Fruit fly (Drosophila melanogaster): ENCODE measurements around the gene CG7049.

CG7049 gene

dm6 chr3L:131998-132693, 43.9 kb downstream of the CG7049 start (continued):
- TF ChIP-seq CG11085 (GFP tag; IDR thresholded peaks at IDR 0.05): no peak
- peak; percentile 15 for TF ChIP-seq dmrt99B (tag; optimal IDR thresholded peaks at IDR 0.05)
- TF ChIP-seq CG4617 (GFP tag; optimal IDR thresholded peaks at IDR 0.05; ENCODE audit: borderline replicate concordance): no peak
- no peak for TF ChIP-seq luna (GFP tag; optimal IDR thresholded peaks at IDR 0.05)
- no peak for TF ChIP-seq CG4854 (GFP tag; optimal IDR thresholded peaks at IDR 0.05)
- peak; percentile 51 for TF ChIP-seq kah (GFP tag; optimal IDR thresholded peaks at IDR 0.05)
- TF ChIP-seq CG17568 (GFP tag; optimal IDR thresholded peaks at IDR 0.05): no peak
- peak; percentile 32 for TF ChIP-seq CG3163 (GFP tag; optimal IDR thresholded peaks at IDR 0.05)
- TF ChIP-seq Bteb2 (GFP tag; optimal IDR thresholded peaks at IDR 0.05): no peak
- no peak for TF ChIP-seq usp (GFP tag; optimal IDR thresholded peaks at IDR 0.05)
- TF ChIP-seq sd (tag; optimal IDR thresholded peaks at IDR 0.05): peak; percentile 99
- TF ChIP-seq ab (GFP tag; optimal IDR thresholded peaks at IDR 0.05): no peak
- no peak for TF ChIP-seq ken (GFP tag; IDR thresholded peaks at IDR 0.05)
- TF ChIP-seq phol (tag; optimal IDR thresholded peaks at IDR 0.05): no peak
- TF ChIP-seq Lim3 (GFP tag; IDR thresholded peaks at IDR 0.05): no peak
- TF ChIP-seq Dad (GFP tag; optimal IDR thresholded peaks at IDR 0.05): no peak
- TF ChIP-seq CG31224 (GFP tag; IDR thresholded peaks at IDR 0.05): no peak
- TF ChIP-seq lbe (GFP tag; optimal IDR thresholded peaks at IDR 0.05): no peak
- TF ChIP-seq CG34376 (GFP tag; optimal IDR thresholded peaks at IDR 0.05): peak; percentile 31
- TF ChIP-seq cato (GFP tag; optimal IDR thresholded peaks at IDR 0.05; ENCODE audit: borderline replicate concordance): no peak
- no peak for TF ChIP-seq CG30403 (GFP tag; optimal IDR thresholded peaks at IDR 0.05)
- no peak for TF ChIP-seq Sin3A (optimal IDR thresholded peaks at IDR 0.05)
- TF ChIP-seq H15 (GFP tag; IDR thresholded peaks at IDR 0.05): no peak
- no peak for TF ChIP-seq CG3065 (GFP tag; optimal IDR thresholded peaks at IDR 0.05)
- TF ChIP-seq CG13775 (GFP tag; optimal IDR thresholded peaks at IDR 0.05): peak; percentile 6
- no peak for TF ChIP-seq crc (GFP tag; optimal IDR thresholded peaks at IDR 0.05)
- peak; percentile 5 for TF ChIP-seq Meics (GFP tag; optimal IDR thresholded peaks at IDR 0.05)
- TF ChIP-seq trem (tag; optimal IDR thresholded peaks at IDR 0.05): no peak
- no peak for TF ChIP-seq gem (tag; optimal IDR thresholded peaks at IDR 0.05)
- TF ChIP-seq CrebB (tag; optimal IDR thresholded peaks at IDR 0.05): no peak
- TF ChIP-seq maf-S (GFP tag; optimal IDR thresholded peaks at IDR 0.05): no peak
- TF ChIP-seq CG4360 (GFP tag; IDR thresholded peaks at IDR 0.05): no peak
- TF ChIP-seq Ssrp (tag; optimal IDR thresholded peaks at IDR 0.05): no peak
- TF ChIP-seq Xrp1 (GFP tag; IDR thresholded peaks at IDR 0.05): 0 out of 2 replicates have a peak, but pooled peaks have one; percentile 14
- no peak for TF ChIP-seq NfI (GFP tag; optimal IDR thresholded peaks at IDR 0.05)
- no peak for TF ChIP-seq dmrt11E (tag; optimal IDR thresholded peaks at IDR 0.05)
- no peak for TF ChIP-seq bigmax (GFP tag; optimal IDR thresholded peaks at IDR 0.05)
- no peak for TF ChIP-seq cas (GFP tag; IDR thresholded peaks at IDR 0.05)
- TF ChIP-seq sim (GFP tag; IDR thresholded peaks at IDR 0.05): peak; percentile 41; the same call in 1 of the 2 replicates
- TF ChIP-seq ind (GFP tag; optimal IDR thresholded peaks at IDR 0.05): no peak
- TF ChIP-seq CG11247 (GFP tag; IDR thresholded peaks at IDR 0.05): no peak
- TF ChIP-seq CG1647 (GFP tag; optimal IDR thresholded peaks at IDR 0.05): no peak
- no peak for TF ChIP-seq nmo (GFP tag; optimal IDR thresholded peaks at IDR 0.05)
- TF ChIP-seq trh (GFP tag; optimal IDR thresholded peaks at IDR 0.05): no peak
- TF ChIP-seq CG16815 (GFP tag; optimal IDR thresholded peaks at IDR 0.05): no peak
- no peak for TF ChIP-seq Hey (tag; optimal IDR thresholded peaks at IDR 0.05)
- TF ChIP-seq kni (GFP tag; optimal IDR thresholded peaks at IDR 0.05): no peak
- peak; percentile 9 for TF ChIP-seq unpg (GFP tag; optimal IDR thresholded peaks at IDR 0.05)
- TF ChIP-seq yki (optimal IDR thresholded peaks at IDR 0.05): no peak
- no peak for TF ChIP-seq Dip2 (GFP tag; IDR thresholded peaks at IDR 0.05)
- TF ChIP-seq btn (GFP tag; optimal IDR thresholded peaks at IDR 0.05): no peak
- no peak for TF ChIP-seq Doc3 (GFP tag; IDR thresholded peaks at IDR 0.05; ENCODE audit: partially characterized antibody)
